Worm (Caenorhabditis elegans) whole organism, L4 larva: ENCODE data around the gene F28B1.9.

Experiments used
- F37D6.2 ChIP-seq: sonication (generic microtip); optimal IDR thresholded peaks from 2 replicates; lab custom pipeline; 2016; ENCODE audit warnings: mild to moderate bottlenecking, missing genetic modification characterization, missing compliant biosample characterization
- R02D3.7 ChIP-seq: fragments of 150-350 bp; sonication (generic microtip); optimal IDR thresholded peaks from 3 replicates; lab custom pipeline; 2014; ENCODE audit warnings: missing biosample characterization, missing genetic modification characterization
- Y105C5A.15 ChIP-seq: fragments of 200-800 bp; sonication (Bioruptor generic); IDR thresholded peaks from 2 replicates; pipeline ENCODE4 v1.3.6; 2022; ENCODE audit warnings: missing genetic modification characterization, missing compliant biosample characterization
- ZK337.2 ChIP-seq: fragments of 200-800 bp; sonication (Bioruptor generic); IDR thresholded peaks from 2 replicates; pipeline ENCODE4 v1.3.6; 2022; ENCODE audit warnings: missing genetic modification reagents, missing genetic modification characterization, missing compliant biosample characterization
- aha-1 ChIP-seq: fragments of 150-350 bp; peaks from one replicate; lab custom pipeline; 2014; ENCODE audit warnings: missing biosample characterization, missing genetic modification characterization
- aly-2 ChIP-seq: sonication (generic microtip); optimal IDR thresholded peaks from 2 replicates; lab custom pipeline; 2018; ENCODE audit warnings: missing biosample characterization, missing genetic modification characterization
- arid-1 ChIP-seq: fragments of 200-800 bp; sonication (Bioruptor generic); conservative IDR thresholded peaks from 2 replicates; pipeline ENCODE4 v1.3.6; 2022; ENCODE audit warnings: missing genetic modification reagents, missing genetic modification characterization, missing compliant biosample characterization
- ceh-62 ChIP-seq: sonication (generic microtip); optimal IDR thresholded peaks from 2 replicates; lab custom pipeline; 2017; ENCODE audit warnings: missing biosample characterization, missing genetic modification characterization
- cey-2 ChIP-seq: sonication (generic microtip); optimal IDR thresholded peaks from 3 replicates; lab custom pipeline; 2017; ENCODE audit warnings: missing genetic modification characterization, mild to moderate bottlenecking, missing compliant biosample characterization, antibody characterized with exemption, borderline replicate concordance; ENCODE audit not compliant: insufficient read depth
- dmd-8 ChIP-seq: fragments of 200-800 bp; sonication (Bioruptor generic); IDR thresholded peaks from 2 replicates; pipeline ENCODE4 v1.3.6; 2022; ENCODE audit warnings: missing genetic modification characterization, missing compliant biosample characterization
- dmd-9 ChIP-seq: fragments of 200-800 bp; sonication (Bioruptor generic); IDR thresholded peaks from 2 replicates; pipeline ENCODE4 v1.3.6; 2022; ENCODE audit warnings: missing genetic modification reagents, missing genetic modification characterization, missing compliant biosample characterization
- dpl-1 ChIP-seq: fragments of 150-350 bp; optimal IDR thresholded peaks from 2 replicates; lab custom pipeline; 2014; ENCODE audit warnings: missing biosample characterization, missing genetic modification reagents, missing genetic modification characterization
- egl-27 ChIP-seq: sonication (generic microtip); optimal IDR thresholded peaks from 3 replicates; lab custom pipeline; 2017; ENCODE audit warnings: missing biosample characterization, missing genetic modification reagents, missing genetic modification characterization
- egl-43 ChIP-seq: fragments of 200-800 bp; sonication (Bioruptor generic); IDR thresholded peaks from 2 replicates; pipeline ENCODE4 v1.3.6; 2022; ENCODE audit warnings: missing genetic modification reagents, missing genetic modification characterization, missing compliant biosample characterization
- lim-7 ChIP-seq: fragments of 200-800 bp; sonication (Bioruptor generic); IDR thresholded peaks from 2 replicates; pipeline ENCODE4 v1.3.6; 2022; ENCODE audit warnings: missing genetic modification characterization, missing compliant biosample characterization
- lin-1 ChIP-seq: fragments of 200-800 bp; sonication (Bioruptor generic); IDR thresholded peaks from 2 replicates; pipeline ENCODE4 v1.3.6; 2022; ENCODE audit warnings: missing genetic modification reagents, missing genetic modification characterization, missing compliant biosample characterization
- lin-29 ChIP-seq: fragments of 200-800 bp; sonication (Bioruptor generic); IDR thresholded peaks from 2 replicates; pipeline ENCODE4 v1.3.6; 2022; ENCODE audit warnings: missing genetic modification reagents, missing genetic modification characterization, missing compliant biosample characterization
- mxl-2 ChIP-seq: fragments of 200-800 bp; sonication (Bioruptor generic); conservative IDR thresholded peaks from 2 replicates; pipeline ENCODE4 v1.3.6; 2022; ENCODE audit warnings: missing genetic modification reagents, missing genetic modification characterization, missing compliant biosample characterization
- nhr-11 ChIP-seq: fragments of 150-350 bp; optimal IDR thresholded peaks from 2 replicates; lab custom pipeline; 2014; ENCODE audit warnings: missing biosample characterization, missing genetic modification characterization
- nhr-111 ChIP-seq: fragments of 200-800 bp; sonication (Bioruptor generic); optimal IDR thresholded peaks from 2 replicates; lab custom pipeline; 2018; ENCODE audit warnings: mild to moderate bottlenecking, missing genetic modification characterization, missing compliant biosample characterization
- nhr-25 ChIP-seq: sonication (generic microtip); optimal IDR thresholded peaks from 2 replicates; lab custom pipeline; 2017; ENCODE audit warnings: missing genetic modification characterization, mild to moderate bottlenecking, missing compliant biosample characterization, antibody characterized with exemption, moderate library complexity, borderline replicate concordance; ENCODE audit not compliant: insufficient read depth
- nhr-28 ChIP-seq: fragments of 150-350 bp; optimal IDR thresholded peaks from 2 replicates; lab custom pipeline; 2014; ENCODE audit warnings: missing biosample characterization, missing genetic modification characterization
- nhr-41 ChIP-seq: fragments of 200-800 bp; sonication (Bioruptor generic); IDR thresholded peaks from 2 replicates; pipeline ENCODE4 v1.3.6; 2022; ENCODE audit warnings: missing genetic modification reagents, missing genetic modification characterization, missing compliant biosample characterization
- nhr-42 ChIP-seq: fragments of 200-800 bp; sonication (Bioruptor generic); IDR thresholded peaks from 2 replicates; pipeline ENCODE4 v1.3.6; 2022; ENCODE audit warnings: missing genetic modification characterization, missing compliant biosample characterization
- nhr-48 ChIP-seq: sonication (generic microtip); optimal IDR thresholded peaks from 2 replicates; lab custom pipeline; 2016; ENCODE audit warnings: mild to moderate bottlenecking, missing genetic modification characterization, missing compliant biosample characterization
- nhr-76 ChIP-seq: fragments of 150-350 bp; optimal IDR thresholded peaks from 2 replicates; lab custom pipeline; 2014; ENCODE audit warnings: missing biosample characterization, missing genetic modification characterization
- pqm-1 ChIP-seq: sonication (generic microtip); optimal IDR thresholded peaks from 2 replicates; lab custom pipeline; 2017; ENCODE audit warnings: missing biosample characterization, missing genetic modification characterization
- sdz-12 ChIP-seq: fragments of 200-800 bp; sonication (Bioruptor generic); optimal IDR thresholded peaks from 2 replicates; lab custom pipeline; 2018; ENCODE audit warnings: mild to moderate bottlenecking, missing genetic modification characterization, missing compliant biosample characterization
- set-16 ChIP-seq: fragments of 200-800 bp; sonication (Bioruptor generic); IDR thresholded peaks from 2 replicates; pipeline ENCODE4 v1.3.6; 2022; ENCODE audit warnings: missing genetic modification reagents, missing genetic modification characterization, missing compliant biosample characterization
- tag-97 ChIP-seq: fragments of 200-800 bp; sonication (Bioruptor generic); IDR thresholded peaks from 2 replicates; pipeline ENCODE4 v1.3.6; 2022; ENCODE audit warnings: missing genetic modification characterization, missing compliant biosample characterization
- unc-39 ChIP-seq: sonication (generic microtip); optimal IDR thresholded peaks from 2 replicates; lab custom pipeline; 2017; ENCODE audit warnings: missing biosample characterization, missing genetic modification characterization
- unc-62 ChIP-seq, 3 experiments: fragments of 150-350 bp in 1 of 3; sonication (generic microtip); optimal IDR thresholded peaks in 2 of 3; peaks in 1 of 3; 1 replicate in 1 of 3; 2 replicates in 2 of 3; lab custom pipeline; 2014 to 2017; ENCODE audit warnings: missing biosample characterization in 3 of 3, missing genetic modification characterization in 3 of 3, missing genetic modification reagents in 3 of 3, missing genotype in 1 of 3
- vab-7 ChIP-seq: fragments of 200-800 bp; sonication (Bioruptor generic); IDR thresholded peaks from 2 replicates; pipeline ENCODE4 v1.3.6; 2022; ENCODE audit warnings: missing genetic modification reagents, missing genetic modification characterization, missing compliant biosample characterization
- zip-2 ChIP-seq: fragments of 150-350 bp; optimal IDR thresholded peaks from 2 replicates; lab custom pipeline; 2014; ENCODE audit warnings: missing biosample characterization, missing genetic modification characterization

Gene F28B1.9

ce11 chrV:17098669-17099068 is 37.0 kb downstream of the F28B1.9 start, which contains the start of the genes ZK218.3 and ZK218.4:
Gene ZK218.3, minus strand, starts transcription at chrV:17098769.
Gene ZK218.4, plus strand, starts transcription at chrV:17098854.
- no peak for TF ChIP-seq set-16 (GFP tag; lab: Robert Waterston, UW)
- no peak for TF ChIP-seq lim-7
- no peak for TF ChIP-seq mxl-2 (GFP tag; lab: Robert Waterston, UW)
- no peak for TF ChIP-seq tag-97 (GFP tag; lab: Robert Waterston, UW)
- TF ChIP-seq aly-2 (tag; lab: Kevin White, UChicago) = no peak
- no peak for TF ChIP-seq unc-62 (GFP tag; optimal IDR thresholded peaks at IDR 0.05 in 1 of 2; lab: Kevin White, UChicago)
- TF ChIP-seq unc-62 (tag; optimal IDR thresholded peaks at IDR 0.05; lab: Kevin White, UChicago) = no peak
- TF ChIP-seq vab-7 (GFP tag; lab: Robert Waterston, UW) = no peak
- TF ChIP-seq nhr-76 (tag; lab: Kevin White, UChicago) = no peak
- no peak for TF ChIP-seq R02D3.7 (tag; lab: Kevin White, UChicago)
- no peak for TF ChIP-seq F37D6.2 (tag; lab: Kevin White, UChicago)
- TF ChIP-seq nhr-25 = no peak

- TF ChIP-seq nhr-41 (GFP tag; lab: Robert Waterston, UW) (no peak), dmd-9 (GFP tag; lab: Robert Waterston, UW) (no peak), lin-1 (GFP tag; lab: Robert Waterston, UW) (no peak), nhr-111 (GFP tag; lab: Kevin White, UChicago) (no peak), nhr-28 (tag; lab: Kevin White, UChicago) (no peak), egl-27 (tag; lab: Kevin White, UChicago) (no peak), dmd-8 (GFP tag; lab: Robert Waterston, UW) (no peak), lin-29 (GFP tag; lab: Robert Waterston, UW) (no peak), dpl-1 (GFP tag; lab: Kevin White, UChicago) (no peak), ZK337.2 (no peak), zip-2 (tag; lab: Kevin White, UChicago) (no peak), unc-39 (no peak), arid-1 (GFP tag; lab: Robert Waterston, UW) (no peak), F37D6.2 (tag; lab: Kevin White, UChicago) (no peak), pqm-1 (no peak)
Observed at ce11 chrV:17100829-17101228, 39.1 kb downstream of the F28B1.9 start, which contains the start of gene ZK218.5. Gene ZK218.5, plus strand, starts transcription at chrV:17101129.

ce11 chrV:17104527-17104926 is 42.8 kb downstream of the F28B1.9 start, which contains the start of gene nhr-248:
Gene nhr-248, minus strand, starts transcription at chrV:17104627.
- no peak for TF ChIP-seq nhr-42 (GFP tag; lab: Robert Waterston, UW)
- TF ChIP-seq nhr-48 = no peak
- TF ChIP-seq sdz-12 (GFP tag; lab: Kevin White, UChicago) = no peak
- no peak for TF ChIP-seq egl-43 (GFP tag; lab: Robert Waterston, UW)
- no peak for TF ChIP-seq ZK337.2
- no peak for TF ChIP-seq nhr-28 (tag; lab: Kevin White, UChicago)
- TF ChIP-seq Y105C5A.15 (GFP tag; lab: Robert Waterston, UW) = no peak
- TF ChIP-seq ceh-62 (tag; lab: Kevin White, UChicago) = no peak

- TF ChIP-seq vab-7 (GFP tag; lab: Robert Waterston, UW) = no peak
- TF ChIP-seq cey-2 (tag; lab: Kevin White, UChicago) = no peak
- TF ChIP-seq aha-1 (tag; lab: Kevin White, UChicago) = no peak
- TF ChIP-seq nhr-42 (GFP tag; lab: Robert Waterston, UW) = no peak
- TF ChIP-seq ceh-62 (tag; lab: Kevin White, UChicago) = no peak
- TF ChIP-seq nhr-11 = no peak
- TF ChIP-seq unc-39 = no peak
- no peak for TF ChIP-seq R02D3.7 (tag; lab: Kevin White, UChicago)
- TF ChIP-seq tag-97 (GFP tag; lab: Robert Waterston, UW) = no peak
- no peak for TF ChIP-seq mxl-2 (GFP tag; lab: Robert Waterston, UW)
Observed at ce11 chrV:17105483-17105882, 43.8 kb downstream of the F28B1.9 start, which contains the start of gene ZK218.7. Gene ZK218.7, plus strand, starts transcription at chrV:17105783.
